Worm (Caenorhabditis elegans) whole organism, mixed stage, embryonic: Measurements from ENCODE around the gene gba-2.

ENCODE experiments used
- bed-3 ChIP-seq: fragments of 200-800 bp; sonication (Bioruptor generic); optimal IDR thresholded peaks from 3 replicates; lab custom pipeline; 2018; ENCODE audit warnings: mild to moderate bottlenecking, missing genetic modification characterization, moderate library complexity, missing compliant biosample characterization
- blmp-1 ChIP-seq: fragments of 150-350 bp; optimal IDR thresholded peaks from 2 replicates; lab custom pipeline; 2014; ENCODE audit warnings: missing biosample characterization, missing genetic modification characterization
- ceh-39 ChIP-seq: fragments of 150-350 bp; optimal IDR thresholded peaks from 2 replicates; lab custom pipeline; 2014; ENCODE audit warnings: missing biosample characterization, missing genetic modification characterization
- ces-1 ChIP-seq: fragments of 150-350 bp; optimal IDR thresholded peaks from 2 replicates; lab custom pipeline; 2014; ENCODE audit warnings: missing biosample characterization, missing genetic modification reagents, missing genetic modification characterization
- cnd-1 ChIP-seq: fragments of 200-800 bp; sonication (Bioruptor generic); optimal IDR thresholded peaks from 2 replicates; lab custom pipeline; 2018; ENCODE audit warnings: mild to moderate bottlenecking, missing genetic modification characterization, missing compliant biosample characterization
- drap-1 ChIP-seq: fragments of 200-800 bp; sonication (Bioruptor generic); optimal IDR thresholded peaks from 3 replicates; lab custom pipeline; 2018; ENCODE audit warnings: mild to moderate bottlenecking, missing genetic modification characterization, missing compliant biosample characterization
- elt-3 ChIP-seq: fragments of 150-350 bp; optimal IDR thresholded peaks from 2 replicates; lab custom pipeline; 2014; ENCODE audit warnings: missing biosample characterization, missing genetic modification characterization
- flh-1 ChIP-seq: fragments of 200-800 bp; sonication (Bioruptor generic); optimal IDR thresholded peaks from 2 replicates; lab custom pipeline; 2018; ENCODE audit warnings: mild to moderate bottlenecking, missing genetic modification characterization, moderate library complexity, missing compliant biosample characterization
- ham-2 ChIP-seq: fragments of 200-800 bp; sonication (Bioruptor generic); optimal IDR thresholded peaks from 2 replicates; lab custom pipeline; 2018; ENCODE audit warnings: mild to moderate bottlenecking, missing genetic modification characterization, missing compliant biosample characterization
- hlh-1 ChIP-seq: fragments of 150-350 bp; optimal IDR thresholded peaks from 2 replicates; lab custom pipeline; 2014; ENCODE audit warnings: missing biosample characterization, missing genetic modification reagents, missing genetic modification characterization
- lin-13 ChIP-seq: fragments of 150-350 bp; optimal IDR thresholded peaks from 2 replicates; lab custom pipeline; 2014; ENCODE audit warnings: missing biosample characterization, missing genetic modification characterization
- lin-32 ChIP-seq: fragments of 200-800 bp; sonication (Bioruptor generic); optimal IDR thresholded peaks from 2 replicates; lab custom pipeline; 2018; ENCODE audit warnings: mild to moderate bottlenecking, missing genetic modification characterization, missing compliant biosample characterization
- lsy-2 ChIP-seq: fragments of 150-350 bp; optimal IDR thresholded peaks from 2 replicates; lab custom pipeline; 2014; ENCODE audit warnings: missing biosample characterization, missing genetic modification characterization
- mls-2 ChIP-seq: sonication (generic microtip); optimal IDR thresholded peaks from 2 replicates; lab custom pipeline; 2016; ENCODE audit warnings: mild to moderate bottlenecking, missing genetic modification characterization, moderate library complexity, missing compliant biosample characterization
- nhr-2 ChIP-seq: fragments of 150-350 bp; optimal IDR thresholded peaks from 2 replicates; lab custom pipeline; 2014; ENCODE audit warnings: missing biosample characterization, missing genetic modification characterization
- nhr-28 ChIP-seq: fragments of 150-350 bp; optimal IDR thresholded peaks from 2 replicates; lab custom pipeline; 2014; ENCODE audit warnings: missing biosample characterization, missing genetic modification characterization
- nhr-76 ChIP-seq: sonication (generic microtip); optimal IDR thresholded peaks from 2 replicates; lab custom pipeline; 2017; ENCODE audit warnings: missing biosample characterization, missing genetic modification characterization
- snpc-4 ChIP-seq: fragments of 150-350 bp; optimal IDR thresholded peaks from 2 replicates; lab custom pipeline; 2014; ENCODE audit warnings: missing biosample characterization, missing genetic modification characterization
- sptf-1 ChIP-seq: sonication (generic microtip); optimal IDR thresholded peaks from 2 replicates; lab custom pipeline; 2017; ENCODE audit warnings: mild to moderate bottlenecking, missing genetic modification characterization, moderate library complexity, missing compliant biosample characterization
- tbx-8 ChIP-seq: fragments of 200-800 bp; sonication (Bioruptor generic); optimal IDR thresholded peaks from 2 replicates; lab custom pipeline; 2018; ENCODE audit warnings: mild to moderate bottlenecking, missing genetic modification characterization, moderate library complexity, missing compliant biosample characterization
- unc-120 ChIP-seq: sonication (generic microtip); optimal IDR thresholded peaks from 2 replicates; lab custom pipeline; 2017; ENCODE audit warnings: missing genetic modification characterization, missing compliant biosample characterization; ENCODE audit not compliant: poor library complexity, severe bottlenecking
- unc-39 ChIP-seq: fragments of 150-350 bp; optimal IDR thresholded peaks from 2 replicates; lab custom pipeline; 2014; ENCODE audit warnings: missing biosample characterization, missing genetic modification characterization
- unc-62 ChIP-seq: fragments of 150-350 bp; optimal IDR thresholded peaks from 2 replicates; lab custom pipeline; 2014; ENCODE audit warnings: missing biosample characterization, missing genetic modification reagents, missing genetic modification characterization
- zip-8 ChIP-seq: fragments of 150-350 bp; optimal IDR thresholded peaks from 2 replicates; lab custom pipeline; 2014; ENCODE audit warnings: missing biosample characterization, missing genetic modification characterization
- ztf-11 ChIP-seq: fragments of 150-350 bp; optimal IDR thresholded peaks from 2 replicates; lab custom pipeline; 2014; ENCODE audit warnings: missing biosample characterization, missing genetic modification characterization

gba-2 gene

ce11 chrII:2145566-2145965 is 40.7 kb downstream of the gba-2 start, which contains the start of gene C40A11.6:
Gene C40A11.6, minus strand, starts transcription at chrII:2145666.
- TF ChIP-seq cnd-1 (tag; lab: Kevin White, UChicago) (peak; percentile 51), ceh-39 (tag; lab: Kevin White, UChicago) (peak; percentile 22), ham-2 (GFP tag; lab: Kevin White, UChicago) (no peak)
- TF ChIP-seq, all 35 proteins: peak for 2

- TF ChIP-seq tbx-8 (GFP tag; lab: Kevin White, UChicago) (no peak), nhr-2 (no peak), drap-1 (GFP tag; lab: Kevin White, UChicago) (no peak), unc-39 (tag; lab: Kevin White, UChicago) (no peak), snpc-4 (tag; lab: Kevin White, UChicago) (no peak), ztf-11 (no peak), unc-120 (tag; lab: Kevin White, UChicago) (no peak), blmp-1 (tag; lab: Kevin White, UChicago) (no peak), ces-1 (no peak), flh-1 (no peak), lsy-2 (tag; lab: Kevin White, UChicago) (no peak), unc-62 (GFP tag; lab: Kevin White, UChicago) (no peak), mls-2 (no peak), lin-32 (no peak), nhr-76 (tag; lab: Kevin White, UChicago) (no peak), sptf-1 (tag; lab: Kevin White, UChicago) (no peak)
- TF ChIP-seq, all 35 proteins: peak for 0
Measured at ce11 chrII:2140817-2141216, 45.4 kb downstream of the gba-2 start, which contains the start of gene C40A11.3. Gene C40A11.3, plus strand, starts transcription at chrII:2141117.

ce11 chrII:2138901-2139300 is 47.3 kb downstream of the gba-2 start:
- TF ChIP-seq cnd-1 (tag; lab: Kevin White, UChicago) (peak; percentile 91), blmp-1 (tag; lab: Kevin White, UChicago) (no peak), lin-13 (tag; lab: Kevin White, UChicago) (no peak), zip-8 (tag; lab: Kevin White, UChicago) (no peak), unc-62 (GFP tag; lab: Kevin White, UChicago) (no peak), elt-3 (no peak), lin-32 (peak; percentile 2)

- no peak for TF ChIP-seq ham-2 (GFP tag; lab: Kevin White, UChicago)
- no peak for TF ChIP-seq unc-120 (tag; lab: Kevin White, UChicago)
- no peak for TF ChIP-seq hlh-1
- peak; percentile 35 for TF ChIP-seq nhr-2
- TF ChIP-seq cnd-1 (tag; lab: Kevin White, UChicago) = peak; percentile 74
- TF ChIP-seq lin-32 = peak; percentile 55
Measured at ce11 chrII:2137235-2137634, 49.0 kb downstream of the gba-2 start, which contains the start of gene C40A11.4. Gene C40A11.4, plus strand, starts transcription at chrII:2137422.

ce11 chrII:2135604-2136003 is 50.6 kb downstream of the gba-2 start, which contains the start of gene hpo-7:
Gene hpo-7, minus strand, starts transcription at chrII:2135704.
- TF ChIP-seq nhr-28 (tag; lab: Kevin White, UChicago) (no peak), zip-8 (tag; lab: Kevin White, UChicago) (no peak), lin-13 (tag; lab: Kevin White, UChicago) (no peak), bed-3 (GFP tag; lab: Kevin White, UChicago) (no peak), hlh-1 (no peak)
